Fruit fly (Drosophila melanogaster): ENCODE results near the gene CG11601.

Gene CG11601

dm6 chr2L:294452-295362 lies 11.6 kb upstream of the CG11601 start, which contains the start of the genes U2af38 and Stip1 (continued):
- TF ChIP-seq CG7372 (GFP tag; IDR thresholded peaks at IDR 0.05) (no peak), CG9817 (tag; optimal IDR thresholded peaks at IDR 0.05) (peak; percentile 10), CG15696 (tag; optimal IDR thresholded peaks at IDR 0.05) (no peak), Atf3 (GFP tag; optimal IDR thresholded peaks at IDR 0.05) (no peak), pnt (GFP tag; optimal IDR thresholded peaks at IDR 0.05) (no peak), sens-2 (GFP tag; IDR thresholded peaks at IDR 0.05) (no peak), tio (GFP tag; optimal IDR thresholded peaks at IDR 0.05) (no peak), ftz-f1 (GFP tag; optimal IDR thresholded peaks at IDR 0.05) (no peak), Camta (GFP tag; optimal IDR thresholded peaks at IDR 0.05) (no peak), CG8765 (GFP tag; IDR thresholded peaks at IDR 0.05) (no peak), hth (optimal IDR thresholded peaks at IDR 0.05) (no peak), CG7928 (GFP tag; optimal IDR thresholded peaks at IDR 0.05) (no peak), CG14860 (GFP tag; IDR thresholded peaks at IDR 0.05; ENCODE audit: partially characterized antibody) (0 out of 3 replicates have a peak, but pooled peaks have one; percentile 27), CG10147 (GFP tag; optimal IDR thresholded peaks at IDR 0.05) (no peak), rib (GFP tag; IDR thresholded peaks at IDR 0.05) (peak; percentile 63), aop (GFP tag; IDR thresholded peaks at IDR 0.05) (no peak), bsh (GFP tag; optimal IDR thresholded peaks at IDR 0.05) (no peak), Chrac-16 (GFP tag; optimal IDR thresholded peaks at IDR 0.05) (peak; percentile 2), CG1792 (GFP tag; optimal IDR thresholded peaks at IDR 0.05) (no peak), btn (GFP tag; optimal IDR thresholded peaks at IDR 0.05) (no peak), sc (optimal IDR thresholded peaks at IDR 0.05) (no peak), sc (GFP tag; optimal IDR thresholded peaks at IDR 0.05) (no peak), jing (GFP tag; optimal IDR thresholded peaks at IDR 0.05) (no peak), twi (tag; optimal IDR thresholded peaks at IDR 0.05) (peak; percentile 17), ara (GFP tag; IDR thresholded peaks at IDR 0.05) (no peak), caup (GFP tag; optimal IDR thresholded peaks at IDR 0.05; ENCODE audit: severe bottlenecking) (no peak), Nf-YB (GFP tag; optimal IDR thresholded peaks at IDR 0.05) (no peak), ATbp (GFP tag; optimal IDR thresholded peaks at IDR 0.05) (no peak), CG33213 (GFP tag; optimal IDR thresholded peaks at IDR 0.05) (no peak), CG3281 (GFP tag; optimal IDR thresholded peaks at IDR 0.05) (no peak), ro (GFP tag; IDR thresholded peaks at IDR 0.05) (no peak), CG14441 (GFP tag; IDR thresholded peaks at IDR 0.05) (no peak), vvl (GFP tag; IDR thresholded peaks at IDR 0.05) (peak; percentile 42; the same call in 1 of the 2 replicates), BEAF-32 (GFP tag; optimal IDR thresholded peaks at IDR 0.05) (peak; percentile 69), ind (GFP tag; optimal IDR thresholded peaks at IDR 0.05) (peak; percentile 4), gem (tag; optimal IDR thresholded peaks at IDR 0.05) (peak; percentile 50), CG34376 (GFP tag; optimal IDR thresholded peaks at IDR 0.05) (peak; percentile 34), CG31441 (GFP tag; IDR thresholded peaks at IDR 0.05) (peak; percentile 43; the same call in 1 of the 2 replicates), CG3995 (GFP tag; optimal IDR thresholded peaks at IDR 0.05) (no peak), toy (GFP tag; IDR thresholded peaks at IDR 0.05) (no peak), tna (GFP tag; IDR thresholded peaks at IDR 0.05; ENCODE audit: partially characterized antibody) (no peak), Abd-B (GFP tag; optimal IDR thresholded peaks at IDR 0.05) (no peak), ken (GFP tag; IDR thresholded peaks at IDR 0.05) (0 out of 3 replicates have a peak, but pooled peaks have one; percentile 34), abd-A (tag; optimal IDR thresholded peaks at IDR 0.05) (no peak), CG12155 (GFP tag; optimal IDR thresholded peaks at IDR 0.05) (no peak), Dfd (GFP tag; optimal IDR thresholded peaks at IDR 0.05) (no peak), HHEX (GFP tag; optimal IDR thresholded peaks at IDR 0.05) (no peak), CG11723 (GFP tag; optimal IDR thresholded peaks at IDR 0.05) (no peak), Nf-YA (GFP tag; IDR thresholded peaks at IDR 0.05) (no peak)

All from whole organism, embryonic.